Worm (Caenorhabditis elegans) whole organism, mixed stage, embryonic: ENCODE results near the gene sams-3.

Experiments
- ces-1 ChIP-seq: fragments of 150-350 bp; optimal IDR thresholded peaks from 2 replicates; lab custom pipeline; 2014; ENCODE audit warnings: missing biosample characterization, missing genetic modification reagents, missing genetic modification characterization
- lin-13 ChIP-seq: fragments of 150-350 bp; optimal IDR thresholded peaks from 2 replicates; lab custom pipeline; 2014; ENCODE audit warnings: missing biosample characterization, missing genetic modification characterization
- lin-32 ChIP-seq: fragments of 200-800 bp; sonication (Bioruptor generic); optimal IDR thresholded peaks from 2 replicates; lab custom pipeline; 2018; ENCODE audit warnings: mild to moderate bottlenecking, missing genetic modification characterization, missing compliant biosample characterization
- lsy-2 ChIP-seq: fragments of 150-350 bp; optimal IDR thresholded peaks from 2 replicates; lab custom pipeline; 2014; ENCODE audit warnings: missing biosample characterization, missing genetic modification characterization
- mls-2 ChIP-seq: sonication (generic microtip); optimal IDR thresholded peaks from 2 replicates; lab custom pipeline; 2016; ENCODE audit warnings: mild to moderate bottlenecking, missing genetic modification characterization, moderate library complexity, missing compliant biosample characterization
- nhr-12 ChIP-seq: fragments of 150-350 bp; optimal IDR thresholded peaks from 2 replicates; lab custom pipeline; 2014; ENCODE audit warnings: missing biosample characterization, missing genetic modification characterization
- nhr-76 ChIP-seq: sonication (generic microtip); optimal IDR thresholded peaks from 2 replicates; lab custom pipeline; 2017; ENCODE audit warnings: missing biosample characterization, missing genetic modification characterization
- pha-4 ChIP-seq: fragments of 150-350 bp; optimal IDR thresholded peaks from 2 replicates; lab custom pipeline; 2018; ENCODE audit warnings: missing biosample characterization, missing genetic modification reagents, missing genetic modification characterization
- sem-2 ChIP-seq: fragments of 200-800 bp; sonication (Bioruptor generic); optimal IDR thresholded peaks from 2 replicates; lab custom pipeline; 2018; ENCODE audit warnings: mild to moderate bottlenecking, missing genetic modification characterization, missing compliant biosample characterization
- unc-39 ChIP-seq: fragments of 150-350 bp; optimal IDR thresholded peaks from 2 replicates; lab custom pipeline; 2014; ENCODE audit warnings: missing biosample characterization, missing genetic modification characterization
- unc-62 ChIP-seq: fragments of 150-350 bp; optimal IDR thresholded peaks from 2 replicates; lab custom pipeline; 2014; ENCODE audit warnings: missing biosample characterization, missing genetic modification reagents, missing genetic modification characterization
- ztf-11 ChIP-seq: fragments of 150-350 bp; optimal IDR thresholded peaks from 2 replicates; lab custom pipeline; 2014; ENCODE audit warnings: missing biosample characterization, missing genetic modification characterization

DNA sequence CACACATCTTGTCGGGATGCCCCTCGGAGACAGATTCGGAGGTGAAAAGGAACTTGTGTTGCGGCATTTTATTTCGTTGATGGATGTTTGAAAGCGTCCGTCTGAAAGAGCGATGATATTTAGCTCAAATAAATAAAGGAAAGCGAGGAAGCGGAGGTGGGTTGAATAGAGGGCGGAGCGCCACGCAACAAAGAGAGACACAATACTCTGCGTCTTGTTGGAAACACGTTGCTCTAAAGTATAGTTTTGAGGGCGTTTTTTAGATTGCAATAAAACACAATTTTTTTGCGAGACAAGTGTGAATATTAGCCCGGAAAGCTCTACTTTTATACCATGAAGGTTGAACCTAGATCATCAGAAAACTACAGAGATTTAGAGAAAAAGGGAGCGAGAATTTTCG is 2.2 kb upstream of the sams-3 start, which contains the start of gene sams-4:
- TF ChIP-seq lin-32 (GFP tag; lab: Kevin White, UChicago) (no peak), mls-2 (tag; lab: Kevin White, UChicago) (no peak), unc-39 (no peak), unc-62 (GFP tag; lab: Kevin White, UChicago) (no peak), ces-1 (GFP tag; lab: Kevin White, UChicago) (no peak), lsy-2 (tag; lab: Kevin White, UChicago) (no peak), nhr-76 (no peak), sem-2 (no peak), ztf-11 (tag; lab: Kevin White, UChicago) (no peak), lin-13 (tag; lab: Kevin White, UChicago) (no peak), pha-4 (tag; lab: Kevin White, UChicago) (no peak), nhr-12 (tag; lab: Kevin White, UChicago) (no peak)
